Worm (Caenorhabditis elegans) whole organism, midembryonic: Measurements from ENCODE around the gene ilkp-1.

Experiments
- T22C8.4 ChIP-seq: fragments of 200-800 bp; sonication (Bioruptor generic); IDR thresholded peaks from 2 replicates; pipeline ENCODE4 v1.3.6; 2022; ENCODE audit warnings: missing genetic modification characterization, missing compliant biosample characterization
- cog-1 ChIP-seq: sonication (generic microtip); optimal IDR thresholded peaks from 2 replicates; lab custom pipeline; 2016; ENCODE audit warnings: missing genetic modification characterization, missing compliant biosample characterization
- flt-1 ChIP-seq: fragments of 200-800 bp; sonication (Bioruptor generic); IDR thresholded peaks from 2 replicates; pipeline ENCODE4 v1.3.6; 2022; ENCODE audit warnings: missing genetic modification characterization, missing compliant biosample characterization
- klf-2 ChIP-seq: fragments of 200-800 bp; sonication (Bioruptor generic); conservative IDR thresholded peaks from 2 replicates; pipeline ENCODE4 v1.3.6; 2022; ENCODE audit warnings: missing genetic modification reagents, missing genetic modification characterization, missing compliant biosample characterization
- med-1 ChIP-seq: sonication (generic microtip); optimal IDR thresholded peaks from 2 replicates; lab custom pipeline; 2017; ENCODE audit warnings: missing genetic modification characterization, mild to moderate bottlenecking, missing compliant biosample characterization, antibody characterized with exemption, missing genetic modification reagents; ENCODE audit not compliant: insufficient read depth
- ref-1 ChIP-seq: fragments of 200-800 bp; sonication (Bioruptor generic); conservative IDR thresholded peaks from 2 replicates; pipeline ENCODE4 v1.3.6; 2022; ENCODE audit warnings: missing genetic modification reagents, missing genetic modification characterization, missing compliant biosample characterization
- tab-1 ChIP-seq: fragments of 200-800 bp; sonication (Bioruptor generic); IDR thresholded peaks from 2 replicates; pipeline ENCODE4 v1.3.6; 2022; ENCODE audit warnings: missing genetic modification characterization, missing compliant biosample characterization
- ztf-23 ChIP-seq: fragments of 200-800 bp; sonication (Bioruptor generic); IDR thresholded peaks from 2 replicates; pipeline ENCODE4 v1.3.6; 2022; ENCODE audit warnings: missing genetic modification reagents, missing genetic modification characterization, missing compliant biosample characterization
- ztf-29 ChIP-seq: fragments of 200-800 bp; sonication (Bioruptor generic); IDR thresholded peaks from 2 replicates; pipeline ENCODE4 v1.3.6; 2022; ENCODE audit warnings: missing genetic modification reagents, missing genetic modification characterization, missing compliant biosample characterization

ce11 chrII:11103657-11104056 lies 53.6 kb downstream of the ilkp-1 start, which contains the start of gene C09H10.5:
- no peak for TF ChIP-seq flt-1 (GFP tag; lab: Robert Waterston, UW)
- TF ChIP-seq ztf-29 (GFP tag; lab: Robert Waterston, UW): no peak
- TF ChIP-seq klf-2 (GFP tag; lab: Robert Waterston, UW): no peak
- TF ChIP-seq ztf-23 (GFP tag; lab: Robert Waterston, UW): no peak
- TF ChIP-seq ref-1 (GFP tag; lab: Robert Waterston, UW): no peak
- no peak for TF ChIP-seq cog-1 (tag; lab: Kevin White, UChicago)
- TF ChIP-seq med-1 (GFP tag; lab: Kevin White, UChicago): no peak
- TF ChIP-seq T22C8.4: no peak
- TF ChIP-seq tab-1 (GFP tag; lab: Robert Waterston, UW): no peak
